Worm (Caenorhabditis elegans): ENCODE results near the gene fut-3.

- TF ChIP-seq ama-1 (optimal IDR thresholded peaks at IDR 0.05) (no peak), ets-7 (tag; optimal IDR thresholded peaks at IDR 0.05) (no peak), sea-1 (GFP tag; conservative IDR thresholded peaks at IDR 0.05) (no peak), flt-1 (GFP tag; IDR thresholded peaks at IDR 0.05) (no peak), ceh-13 (GFP tag; optimal IDR thresholded peaks at IDR 0.05) (no peak), aly-1 (tag; optimal IDR thresholded peaks at IDR 0.05) (no peak), pes-1 (GFP tag; IDR thresholded peaks at IDR 0.05) (no peak), hmbx-1 (tag; optimal IDR thresholded peaks at IDR 0.05) (no peak), hnd-1 (tag; optimal IDR thresholded peaks at IDR 0.05) (no peak), tbx-11 (GFP tag; IDR thresholded peaks at IDR 0.05) (no peak), hmg-4 (GFP tag; optimal IDR thresholded peaks at IDR 0.05) (no peak)
Observed at ce11 chrII:5633453-5633852, 26.1 kb downstream of the fut-3 start.
